Fruit fly (Drosophila melanogaster): Measurements from ENCODE around the gene CG10616.

The CG10616 gene

DNA sequence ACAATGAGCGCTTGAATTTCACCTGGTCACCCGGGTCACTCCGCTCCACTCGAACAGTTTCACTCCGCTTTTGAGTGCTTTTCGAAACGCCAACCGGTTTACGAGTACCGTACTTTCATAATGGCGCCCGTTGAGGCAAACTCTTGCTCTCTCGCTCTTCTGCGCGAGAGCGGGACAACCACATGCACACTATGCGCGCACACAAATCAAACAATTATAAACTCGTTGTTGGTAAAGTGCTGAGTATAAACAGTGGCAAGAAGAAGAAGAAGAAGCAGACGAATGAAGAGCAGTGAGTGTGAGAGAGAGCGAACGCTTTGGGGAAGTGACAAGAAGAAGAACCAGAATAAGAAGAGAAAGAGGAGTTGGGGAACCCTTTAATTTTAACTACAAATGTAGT lies 3.5 kb upstream of the CG10616 start, which contains the start of gene eyg (continued):
- TF ChIP-seq CG4707 (GFP tag; optimal IDR thresholded peaks at IDR 0.05) (peak; percentile 5), CG2712 (tag; optimal IDR thresholded peaks at IDR 0.05) (peak; percentile 43), CG15601 (tag; optimal IDR thresholded peaks at IDR 0.05) (no peak), CG3847 (GFP tag; IDR thresholded peaks at IDR 0.05) (peak; percentile 42), fd64A (GFP tag; optimal IDR thresholded peaks at IDR 0.05) (peak; percentile 6), CG8290 (GFP tag; optimal IDR thresholded peaks at IDR 0.05) (peak; percentile 63), CG8290 (tag; optimal IDR thresholded peaks at IDR 0.05) (no peak), exex (tag; optimal IDR thresholded peaks at IDR 0.05) (peak; percentile 77), onecut (GFP tag; IDR thresholded peaks at IDR 0.05) (peak; percentile 13; the same call in 1 of the 2 replicates), bowl (GFP tag; IDR thresholded peaks at IDR 0.05) (no peak; the same call in 1 of the 2 replicates), abd-A (tag; optimal IDR thresholded peaks at IDR 0.05) (no peak), CG10462 (GFP tag; optimal IDR thresholded peaks at IDR 0.05) (no peak), CG2199 (GFP tag; IDR thresholded peaks at IDR 0.05) (0 out of 3 replicates have a peak, but pooled peaks have one; percentile 9), jumu (GFP tag; optimal IDR thresholded peaks at IDR 0.05) (no peak), CG31365 (tag; optimal IDR thresholded peaks at IDR 0.05) (no peak), CG18262 (tag; optimal IDR thresholded peaks at IDR 0.05) (peak; percentile 14), Ets97D (GFP tag; optimal IDR thresholded peaks at IDR 0.05) (peak; percentile 12), CG6854 (GFP tag; optimal IDR thresholded peaks at IDR 0.05) (no peak), nom (GFP tag; optimal IDR thresholded peaks at IDR 0.05) (peak; percentile 5), Trl (optimal IDR thresholded peaks at IDR 0.05) (peak; percentile 22 to 49), Trl (GFP tag; optimal IDR thresholded peaks at IDR 0.05) (peak; percentile 48), Hmr (GFP tag; optimal IDR thresholded peaks at IDR 0.05) (no peak), gem (tag; optimal IDR thresholded peaks at IDR 0.05) (no peak), dysf (GFP tag; IDR thresholded peaks at IDR 0.05) (0 out of 3 replicates have a peak, but pooled peaks have one; percentile 34), p53 (GFP tag; optimal IDR thresholded peaks at IDR 0.05) (peak; percentile 36), eyg (GFP tag; optimal IDR thresholded peaks at IDR 0.05) (peak; percentile 59), CG10654 (GFP tag; optimal IDR thresholded peaks at IDR 0.05) (peak; percentile 30), CG13775 (GFP tag; optimal IDR thresholded peaks at IDR 0.05) (peak; percentile 28), CG17912 (GFP tag; optimal IDR thresholded peaks at IDR 0.05) (peak; percentile 77), Hey (tag; optimal IDR thresholded peaks at IDR 0.05) (no peak), CG13894 (tag; optimal IDR thresholded peaks at IDR 0.05) (no peak), CoRest (tag; optimal IDR thresholded peaks at IDR 0.05) (peak; percentile 86), fd3F (GFP tag; optimal IDR thresholded peaks at IDR 0.05) (no peak), B-H2 (GFP tag; optimal IDR thresholded peaks at IDR 0.05) (peak; percentile 69), HLH3B (GFP tag; IDR thresholded peaks at IDR 0.05) (no peak), CG9817 (tag; optimal IDR thresholded peaks at IDR 0.05) (no peak), Taf1 (GFP tag; IDR thresholded peaks at IDR 0.05) (no peak), Ada2b (GFP tag; IDR thresholded peaks at IDR 0.05) (no peak), Abd-B (GFP tag; optimal IDR thresholded peaks at IDR 0.05) (peak; percentile 37), az2 (GFP tag; optimal IDR thresholded peaks at IDR 0.05) (no peak), CG13123 (GFP tag; optimal IDR thresholded peaks at IDR 0.05) (no peak), CG30431 (GFP tag; optimal IDR thresholded peaks at IDR 0.05) (no peak), Hr3 (GFP tag; optimal IDR thresholded peaks at IDR 0.05) (no peak), sima (GFP tag; optimal IDR thresholded peaks at IDR 0.05) (no peak), tup (GFP tag; optimal IDR thresholded peaks at IDR 0.05) (no peak), Adf1 (GFP tag; IDR thresholded peaks at IDR 0.05) (peak; percentile 76), CG5953 (GFP tag; IDR thresholded peaks at IDR 0.05) (0 out of 2 replicates have a peak, but pooled peaks have one; percentile 21), D19A (tag; optimal IDR thresholded peaks at IDR 0.05) (no peak), mld (GFP tag; IDR thresholded peaks at IDR 0.05; ENCODE audit: partially characterized antibody) (no peak), CG32532 (GFP tag; IDR thresholded peaks at IDR 0.05) (peak; percentile 44; the same call in 1 of the 2 replicates), CG6813 (GFP tag; optimal IDR thresholded peaks at IDR 0.05) (no peak), disco-r (GFP tag; optimal IDR thresholded peaks at IDR 0.05) (no peak)
